Fruit fly (Drosophila melanogaster) whole organism, prepupa: ENCODE measurements around the gene amx.

ENCODE experiments used
- CG11294 ChIP-seq: fragments of 200-800 bp; sonication (Bioruptor generic); IDR thresholded peaks from 2 replicates; pipeline ENCODE4 v1.3.6; 2022; ENCODE audit warnings: missing biosample characterization, missing genetic modification characterization
- CG11762 ChIP-seq: fragments of 200-800 bp; sonication (Bioruptor generic); optimal IDR thresholded peaks from 3 replicates; lab custom pipeline; 2016; ENCODE audit warnings: missing biosample characterization, missing genetic modification characterization; ENCODE audit not compliant: insufficient read depth
- CG15336 ChIP-seq: fragments of 200-800 bp; sonication (Bioruptor generic); IDR thresholded peaks from 2 replicates; pipeline ENCODE4 v1.3.6; 2022; ENCODE audit warnings: missing biosample characterization, missing genetic modification characterization
- CG16779 ChIP-seq: fragments of 200-800 bp; sonication (Bioruptor generic); optimal IDR thresholded peaks from 3 replicates; lab custom pipeline; 2017; ENCODE audit warnings: missing biosample characterization, mild to moderate bottlenecking, missing genetic modification characterization
- CG3032 ChIP-seq: fragments of 200-800 bp; optimal IDR thresholded peaks from 2 replicates; lab custom pipeline; 2019; ENCODE audit warnings: missing biosample characterization, mild to moderate bottlenecking, missing genetic modification characterization, moderate library complexity
- CG31627 ChIP-seq: fragments of 200-800 bp; sonication (Bioruptor generic); optimal IDR thresholded peaks from 3 replicates; lab custom pipeline; 2016; ENCODE audit warnings: missing biosample characterization, missing genetic modification characterization
- CG32006 ChIP-seq: fragments of 200-800 bp; sonication (Bioruptor generic); optimal IDR thresholded peaks from 3 replicates; lab custom pipeline; 2017; ENCODE audit warnings: missing biosample characterization, mild to moderate bottlenecking, missing genetic modification characterization
- CG34406 ChIP-seq: fragments of 200-800 bp; sonication (Bioruptor generic); optimal IDR thresholded peaks from 3 replicates; lab custom pipeline; 2016; ENCODE audit warnings: missing biosample characterization, missing genetic modification characterization
- CG4318 ChIP-seq: fragments of 200-800 bp; sonication (Bioruptor generic); optimal IDR thresholded peaks from 3 replicates; lab custom pipeline; 2017; ENCODE audit warnings: missing biosample characterization, mild to moderate bottlenecking, missing genetic modification characterization
- CG6163 ChIP-seq: fragments of 200-800 bp; sonication (Bioruptor generic); IDR thresholded peaks from 3 replicates; pipeline ENCODE4 v1.3.6; 2022; ENCODE audit warnings: missing biosample characterization, missing genetic modification characterization
- CG6276 ChIP-seq: fragments of 200-800 bp; sonication (Bioruptor generic); optimal IDR thresholded peaks from 2 replicates; lab custom pipeline; 2017; ENCODE audit warnings: missing biosample characterization, mild to moderate bottlenecking, missing genetic modification characterization
- CG6792 ChIP-seq: fragments of 200-800 bp; sonication (Bioruptor generic); optimal IDR thresholded peaks from 3 replicates; lab custom pipeline; 2016; ENCODE audit warnings: missing biosample characterization, missing genetic modification characterization
- CG6854 ChIP-seq: fragments of 200-800 bp; sonication (Bioruptor generic); optimal IDR thresholded peaks from 2 replicates; lab custom pipeline; 2017; ENCODE audit warnings: missing biosample characterization, mild to moderate bottlenecking, missing genetic modification characterization
- CG7368 ChIP-seq: fragments of 200-800 bp; sonication (Bioruptor generic); optimal IDR thresholded peaks from 3 replicates; lab custom pipeline; 2016; ENCODE audit warnings: missing biosample characterization, missing genetic modification characterization
- CG8119 ChIP-seq: fragments of 200-800 bp; sonication (Bioruptor generic); IDR thresholded peaks from 3 replicates; pipeline ENCODE4 v1.3.6; 2022; ENCODE audit warnings: missing biosample characterization, missing genetic modification characterization
- CG8319 ChIP-seq: fragments of 200-800 bp; sonication (Bioruptor generic); optimal IDR thresholded peaks from 3 replicates; lab custom pipeline; 2016; ENCODE audit warnings: missing biosample characterization, missing genetic modification characterization
- CG9139 ChIP-seq: fragments of 200-800 bp; sonication (Bioruptor generic); optimal IDR thresholded peaks from 3 replicates; lab custom pipeline; 2017; ENCODE audit warnings: missing biosample characterization, mild to moderate bottlenecking, missing genetic modification characterization
- Eip78C ChIP-seq: fragments of 200-800 bp; sonication (Bioruptor generic); peaks from one replicate; lab custom pipeline; 2016; ENCODE audit warnings: missing biosample characterization, missing genetic modification characterization
- Ets96B ChIP-seq: fragments of 200-800 bp; optimal IDR thresholded peaks from 2 replicates; lab custom pipeline; 2019; ENCODE audit warnings: missing biosample characterization, mild to moderate bottlenecking, missing genetic modification characterization, moderate library complexity
- Hr39 ChIP-seq: fragments of 200-800 bp; sonication (Bioruptor generic); optimal IDR thresholded peaks from 2 replicates; lab custom pipeline; 2016; ENCODE audit warnings: missing biosample characterization, missing genetic modification characterization
- Lpt ChIP-seq: fragments of 200-800 bp; sonication (Bioruptor generic); optimal IDR thresholded peaks from 3 replicates; lab custom pipeline; 2016; ENCODE audit warnings: missing biosample characterization, missing genetic modification characterization
- Met ChIP-seq: fragments of 200-800 bp; sonication (Bioruptor generic); optimal IDR thresholded peaks from 3 replicates; lab custom pipeline; 2016; ENCODE audit warnings: missing biosample characterization, missing genetic modification characterization
- Smox ChIP-seq: fragments of 200-800 bp; sonication (Bioruptor generic); optimal IDR thresholded peaks from 3 replicates; lab custom pipeline; 2016; ENCODE audit warnings: missing biosample characterization, missing genetic modification characterization
- Sox102F ChIP-seq: fragments of 200-800 bp; sonication (Bioruptor generic); optimal IDR thresholded peaks from 2 replicates; lab custom pipeline; 2016; ENCODE audit warnings: missing biosample characterization, mild to moderate bottlenecking, missing genetic modification characterization
- Sox14 ChIP-seq: fragments of 200-800 bp; sonication (Bioruptor generic); optimal IDR thresholded peaks from 3 replicates; lab custom pipeline; 2016; ENCODE audit warnings: missing biosample characterization, missing genetic modification characterization
- Sox15 ChIP-seq: fragments of 200-800 bp; sonication (Bioruptor generic); optimal IDR thresholded peaks from 3 replicates; lab custom pipeline; 2016; ENCODE audit warnings: missing biosample characterization, missing genetic modification characterization
- achi ChIP-seq: fragments of 200-800 bp; sonication (Bioruptor generic); optimal IDR thresholded peaks from 3 replicates; lab custom pipeline; 2016; ENCODE audit warnings: missing biosample characterization, missing genetic modification characterization
- cyc ChIP-seq: fragments of 200-800 bp; sonication (Bioruptor generic); optimal IDR thresholded peaks from 3 replicates; lab custom pipeline; 2016; ENCODE audit warnings: missing biosample characterization, missing genetic modification characterization
- dac ChIP-seq: fragments of 200-800 bp; sonication (Bioruptor generic); optimal IDR thresholded peaks from 2 replicates; lab custom pipeline; 2017; ENCODE audit warnings: missing biosample characterization, mild to moderate bottlenecking, missing genetic modification characterization
- eg ChIP-seq: fragments of 200-800 bp; sonication (Bioruptor generic); IDR thresholded peaks from 3 replicates; pipeline ENCODE4 v1.3.6; 2022; ENCODE audit warnings: missing biosample characterization, missing genetic modification characterization
- esn ChIP-seq: fragments of 200-800 bp; sonication (Bioruptor generic); optimal IDR thresholded peaks from 2 replicates; lab custom pipeline; 2016; ENCODE audit warnings: missing biosample characterization, mild to moderate bottlenecking, missing genetic modification characterization, moderate library complexity
- fd85E ChIP-seq: fragments of 200-800 bp; sonication (Bioruptor generic); optimal IDR thresholded peaks from 3 replicates; lab custom pipeline; 2016; ENCODE audit warnings: missing biosample characterization, missing genetic modification characterization
- salr ChIP-seq, 2 experiments: fragments of 200-800 bp; sonication (Bioruptor generic); optimal IDR thresholded peaks; 3 replicates each; lab custom pipeline; 2016 to 2018; ENCODE audit warnings: missing biosample characterization in 2 of 2, missing genetic modification characterization in 2 of 2, mild to moderate bottlenecking in 1 of 2
- spab ChIP-seq: fragments of 200-800 bp; sonication (Bioruptor generic); optimal IDR thresholded peaks from 2 replicates; lab custom pipeline; 2017; ENCODE audit warnings: missing biosample characterization, mild to moderate bottlenecking, missing genetic modification characterization, missing genetic modification reagents
- ss ChIP-seq, 2 experiments: fragments of 200-800 bp; sonication (Bioruptor generic); optimal IDR thresholded peaks; 2 replicates in 1 of 2; 3 replicates in 1 of 2; lab custom pipeline; 2017 to 2018; ENCODE audit warnings: mild to moderate bottlenecking in 2 of 2, missing biosample characterization in 2 of 2, missing genetic modification characterization in 2 of 2, moderate library complexity in 1 of 2
- svp ChIP-seq: fragments of 200-800 bp; sonication (Bioruptor generic); peaks from one replicate; lab custom pipeline; 2016; ENCODE audit warnings: missing biosample characterization, missing genetic modification characterization
- topi ChIP-seq: fragments of 200-800 bp; sonication (Bioruptor generic); optimal IDR thresholded peaks from 3 replicates; lab custom pipeline; 2016; ENCODE audit warnings: missing biosample characterization, missing genetic modification characterization

Gene amx

DNA sequence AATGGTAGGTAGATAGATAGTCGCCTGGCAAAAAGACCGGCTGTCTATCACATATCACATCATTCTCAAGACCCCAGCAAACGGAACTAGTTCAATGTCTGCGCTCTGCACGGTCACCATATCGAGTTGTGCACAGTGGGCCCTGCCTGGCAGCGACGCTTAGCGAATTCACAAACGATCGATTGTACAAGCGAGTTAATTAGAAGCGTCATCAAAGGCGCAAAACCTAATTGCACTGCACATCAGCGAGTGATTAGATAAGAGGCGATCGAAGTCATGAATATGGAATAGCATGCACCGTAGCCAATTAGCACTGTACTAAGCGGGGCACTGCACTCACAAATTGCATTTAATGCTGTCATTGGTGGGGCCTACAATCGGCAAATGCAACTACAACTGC lies 26.7 kb downstream of the amx start (continued):
- no peak for TF ChIP-seq Sox102F (GFP tag; lab: Kevin White, UChicago)
- no peak for TF ChIP-seq Sox15
- TF ChIP-seq CG9139 (GFP tag; lab: Kevin White, UChicago): no peak
- no peak for TF ChIP-seq cyc (GFP tag; lab: Kevin White, UChicago)
- TF ChIP-seq CG6792 (GFP tag; lab: Kevin White, UChicago): no peak
- peak; percentile 39; the same call in 1 of the 2 replicates for TF ChIP-seq CG11294 (GFP tag; lab: Robert Waterston, UW)
- TF ChIP-seq Hr39 (GFP tag; lab: Kevin White, UChicago): peak; percentile 9
- TF ChIP-seq Ets96B (tag; lab: Kevin White, UChicago): no peak
- no peak for TF ChIP-seq esn (GFP tag; lab: Kevin White, UChicago)
- peak; percentile 45; the same call in 2 of the 3 replicates for TF ChIP-seq CG8119
- TF ChIP-seq CG6276 (GFP tag; lab: Kevin White, UChicago): peak; percentile 32
- TF ChIP-seq Met (GFP tag; lab: Kevin White, UChicago): no peak
- TF ChIP-seq, all 60 proteins: peak for 18

DNA sequence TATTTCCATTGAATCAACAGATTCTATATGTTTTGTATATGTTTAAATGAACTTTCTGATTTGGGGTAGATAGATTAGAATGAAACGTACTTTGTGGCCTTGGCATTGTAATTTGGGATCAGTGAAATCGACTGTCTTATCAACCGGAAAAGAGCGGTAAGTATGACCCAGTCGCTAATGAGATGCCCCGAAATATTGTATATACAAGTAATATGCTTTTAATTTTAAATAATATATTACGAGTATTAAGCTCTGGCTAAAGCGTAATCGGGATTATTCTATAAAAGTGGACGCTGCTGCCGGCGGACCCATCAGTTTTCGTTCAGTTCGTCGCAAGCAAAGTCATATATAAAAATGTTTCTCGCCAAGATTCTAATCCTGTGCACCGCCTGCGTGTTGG lies 30.6 kb downstream of the amx start, which contains the start of gene CG15369:
Gene CG15369, plus strand, starts transcription at position 301 of the 400 bp plus-strand sequence.
- peak; percentile 60 for TF ChIP-seq svp
- no peak for TF ChIP-seq eg

DNA sequence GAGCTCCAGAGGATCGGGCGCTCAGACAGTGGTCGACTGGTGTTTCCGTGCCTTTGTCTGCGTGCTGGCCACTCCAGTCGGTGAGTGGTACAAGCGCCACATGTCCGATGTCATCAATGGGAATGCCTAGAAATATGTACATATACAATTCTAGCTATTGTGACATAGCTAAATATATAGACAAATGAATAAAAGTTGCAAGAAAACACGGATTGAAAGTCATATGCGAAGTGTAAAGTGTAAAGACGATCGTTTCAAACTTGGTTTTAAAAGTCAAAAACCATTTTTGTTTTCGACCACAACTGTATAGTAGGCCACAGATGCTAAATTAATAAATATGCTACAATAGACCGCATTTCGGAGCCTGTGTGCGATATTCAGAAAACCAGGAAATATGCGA lies 31.7 kb downstream of the amx start, which contains the start of gene CG15368:
Gene CG15368, plus strand, starts transcription at position 301 of the 400 bp plus-strand sequence.
- TF ChIP-seq Smox (GFP tag; lab: Kevin White, UChicago) (no peak), Sox15 (no peak), CG32006 (no peak), topi (GFP tag; lab: Kevin White, UChicago) (no peak), achi (GFP tag; lab: Kevin White, UChicago) (no peak), CG7368 (GFP tag; lab: Kevin White, UChicago) (no peak), Sox14 (no peak), fd85E (no peak), CG34406 (GFP tag; lab: Kevin White, UChicago) (no peak), ss (GFP tag; optimal IDR thresholded peaks at IDR 0.05; lab: Kevin White, UChicago) (no peak), CG6276 (GFP tag; lab: Kevin White, UChicago) (no peak), Met (GFP tag; lab: Kevin White, UChicago) (no peak), CG6163 (no peak)
- TF ChIP-seq, all 60 proteins: peak for 0

DNA sequence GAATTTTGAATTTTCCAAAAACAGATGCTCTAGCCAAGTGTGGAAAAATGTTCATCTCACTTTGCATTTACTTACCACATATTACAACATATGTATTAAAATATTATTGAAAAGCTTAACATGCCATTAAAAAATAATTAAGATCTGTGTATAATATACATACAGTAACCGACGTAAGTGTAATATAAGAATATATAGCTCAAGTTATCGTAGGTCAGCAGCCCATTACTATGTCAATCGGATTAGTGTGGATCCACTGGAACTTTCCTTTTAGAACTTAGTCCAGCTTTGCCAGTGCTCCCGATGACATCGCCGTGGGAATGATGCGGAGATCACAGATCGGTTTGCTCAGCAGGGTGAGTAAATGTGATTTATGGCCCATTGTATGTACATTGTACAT lies 32.6 kb downstream of the amx start, which contains the start of gene Obp8a:
Gene Obp8a, plus strand, starts transcription at position 301 of the 400 bp plus-strand sequence.
- no peak for TF ChIP-seq esn (GFP tag; lab: Kevin White, UChicago)
- peak; percentile 37 for TF ChIP-seq svp

DNA sequence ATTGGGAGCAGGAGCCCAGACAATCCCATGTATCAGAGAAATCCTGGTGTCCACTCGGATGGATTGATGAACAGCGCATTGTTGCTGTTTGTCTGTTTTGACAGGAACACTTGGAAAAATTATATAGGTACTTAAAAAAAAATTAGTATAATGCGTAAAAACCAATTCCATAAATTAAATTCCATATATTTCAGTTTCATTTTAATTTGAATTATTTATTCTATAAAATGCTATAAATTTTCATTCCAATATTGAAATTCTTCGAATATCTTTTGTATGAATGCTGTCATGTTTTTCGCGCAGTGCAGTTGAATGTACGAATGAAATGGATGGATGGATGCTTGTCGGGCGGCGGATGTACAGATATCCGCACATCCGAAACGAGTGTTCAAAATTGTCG lies 36.3 kb downstream of the amx start, which contains the start of gene SmydA-9:
Gene SmydA-9, minus strand, starts transcription at position 101 of the 400 bp plus-strand sequence.
- no peak for TF ChIP-seq CG4318 (GFP tag; lab: Kevin White, UChicago)
- TF ChIP-seq CG6854 (GFP tag; lab: Kevin White, UChicago): no peak
- TF ChIP-seq topi (GFP tag; lab: Kevin White, UChicago): peak; percentile 10
- TF ChIP-seq Sox14: no peak
- no peak for TF ChIP-seq eg
- TF ChIP-seq Ets96B (tag; lab: Kevin White, UChicago): no peak
- TF ChIP-seq dac (GFP tag; lab: Kevin White, UChicago): no peak
- no peak for TF ChIP-seq CG16779 (tag; lab: Kevin White, UChicago)
- TF ChIP-seq svp: peak; percentile 23
- peak; percentile 30 for TF ChIP-seq Eip78C (GFP tag; lab: Kevin White, UChicago)
- TF ChIP-seq, all 60 proteins: peak for 3

DNA sequence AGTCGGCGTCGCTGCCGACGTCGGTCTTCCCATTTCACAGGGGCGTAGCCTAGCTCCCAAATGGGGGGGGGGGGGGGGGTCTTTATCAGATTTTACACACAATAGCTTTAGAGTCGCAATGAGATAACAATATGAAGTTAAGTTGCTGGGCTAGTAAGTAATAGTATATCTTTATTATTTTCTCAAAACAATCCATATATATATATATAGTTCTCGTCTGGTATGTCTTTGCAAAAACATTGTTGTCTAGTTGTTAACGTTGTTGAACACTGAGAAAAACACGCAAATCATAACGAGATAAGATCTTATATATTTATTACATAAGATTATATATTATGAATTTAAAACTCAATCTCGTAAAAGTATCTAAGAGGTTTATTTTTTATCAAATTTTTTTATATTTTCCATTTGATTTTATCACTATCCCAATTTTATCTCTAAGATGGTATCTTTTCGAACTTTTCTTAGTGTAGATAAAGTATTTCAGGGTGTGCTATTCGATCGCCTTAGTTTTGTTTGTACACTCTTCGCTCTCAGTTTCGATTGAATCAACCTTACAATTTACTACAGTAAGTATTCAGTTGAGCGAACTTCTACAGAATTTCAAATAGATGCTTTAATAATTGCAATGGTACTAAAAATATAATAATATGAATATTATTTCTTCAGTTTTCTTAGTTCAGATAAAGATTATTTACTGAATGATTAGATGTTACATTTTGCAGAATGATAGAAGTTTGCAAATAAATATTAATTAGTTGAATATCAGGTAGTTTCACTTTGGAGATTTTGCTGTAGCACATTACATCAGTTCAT lies 45.1 kb downstream of the amx start:
- TF ChIP-seq Lpt (GFP tag; lab: Kevin White, UChicago): no peak
- TF ChIP-seq Eip78C (GFP tag; lab: Kevin White, UChicago): peak; percentile 52
- TF ChIP-seq dac (GFP tag; lab: Kevin White, UChicago): peak; percentile 57
- peak; percentile 20 to 48 for TF ChIP-seq salr (GFP tag; optimal IDR thresholded peaks at IDR 0.05; lab: Kevin White, UChicago)
- TF ChIP-seq CG15336: peak; percentile 66
- TF ChIP-seq ss (GFP tag; optimal IDR thresholded peaks at IDR 0.05; lab: Kevin White, UChicago): peak in 1 of 2 experiments; percentile 10
- TF ChIP-seq spab (GFP tag; lab: Kevin White, UChicago): peak; percentile 20
- TF ChIP-seq svp: peak; percentile 48
- no peak for TF ChIP-seq CG8319 (GFP tag; lab: Kevin White, UChicago)
- peak; percentile 24 for TF ChIP-seq CG11762
- no peak for TF ChIP-seq fd85E
- peak; percentile 47 for TF ChIP-seq achi (GFP tag; lab: Kevin White, UChicago)
- no peak for TF ChIP-seq CG6854 (GFP tag; lab: Kevin White, UChicago)
- peak; percentile 70 for TF ChIP-seq CG6276 (GFP tag; lab: Kevin White, UChicago)
- TF ChIP-seq CG4318 (GFP tag; lab: Kevin White, UChicago): peak; percentile 54
- no peak for TF ChIP-seq CG31627 (GFP tag; lab: Kevin White, UChicago)
- no peak for TF ChIP-seq topi (GFP tag; lab: Kevin White, UChicago)
- peak; percentile 5 for TF ChIP-seq Sox102F (GFP tag; lab: Kevin White, UChicago)
- peak; percentile 48 for TF ChIP-seq CG3032 (tag; lab: Kevin White, UChicago)
- no peak for TF ChIP-seq CG7368 (GFP tag; lab: Kevin White, UChicago)
- no peak for TF ChIP-seq Met (GFP tag; lab: Kevin White, UChicago)
